Worm (Caenorhabditis elegans): ENCODE measurements around the gene pfd-4.
A peak's percentile ranks its signal among the peaks of the same experiment; 100 is the strongest.

Gene pfd-4

ce11 chrIV:11359769-11360168 is 44.8 kb downstream of the pfd-4 start, which contains the start of gene klp-12:
klp-12 (minus strand) TSS chrIV:11359869.
- TF ChIP-seq hmg-1.1 (GFP tag; IDR thresholded peaks at IDR 0.05) (no peak), ceh-20 (GFP tag; IDR thresholded peaks at IDR 0.05) (no peak), lin-15B (tag; optimal IDR thresholded peaks at IDR 0.05) (no peak), cey-2 (tag; optimal IDR thresholded peaks at IDR 0.05; ENCODE audit: borderline replicate concordance, insufficient read depth) (no peak), ceh-82 (tag; optimal IDR thresholded peaks at IDR 0.05) (no peak), pqm-1 (tag; optimal IDR thresholded peaks at IDR 0.05) (no peak), fos-1 (tag; optimal IDR thresholded peaks at IDR 0.05) (no peak), nhr-102 (tag; optimal IDR thresholded peaks at IDR 0.05) (no peak), dmd-6 (GFP tag; IDR thresholded peaks at IDR 0.05) (no peak), unc-62 (GFP tag; optimal IDR thresholded peaks at IDR 0.05 in 1 of 2) (no peak), unc-62 (tag; optimal IDR thresholded peaks at IDR 0.05) (no peak), lim-7 (GFP tag; IDR thresholded peaks at IDR 0.05) (no peak), nhr-42 (GFP tag; IDR thresholded peaks at IDR 0.05) (no peak), nhr-11 (tag; optimal IDR thresholded peaks at IDR 0.05) (no peak), nhr-111 (GFP tag; optimal IDR thresholded peaks at IDR 0.05) (no peak), dmd-8 (GFP tag; IDR thresholded peaks at IDR 0.05) (no peak), aly-2 (tag; optimal IDR thresholded peaks at IDR 0.05) (no peak)

DNA sequence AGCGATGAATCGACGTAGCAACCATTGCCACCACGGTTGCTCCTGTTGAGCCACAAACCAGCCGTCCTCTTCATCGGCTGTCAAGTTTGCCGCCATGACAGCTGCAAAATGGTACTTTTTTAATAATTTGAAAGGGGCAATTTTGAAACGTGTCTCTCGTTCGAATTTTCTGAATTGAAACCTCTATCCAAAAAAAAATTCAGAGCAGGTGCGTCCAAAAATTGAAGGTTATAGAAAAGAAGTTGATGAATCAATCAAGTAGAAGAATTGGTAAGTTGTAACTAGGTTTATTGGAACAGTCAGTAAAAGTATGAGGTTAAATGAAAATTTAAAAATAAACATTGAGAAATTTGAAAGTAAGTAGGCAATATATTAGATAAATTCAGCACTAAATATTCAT is 46.4 kb downstream of the pfd-4 start, which contains the start of gene T01G1.4:
Gene T01G1.4, minus strand, starts transcription at position 101 of the 400 bp plus-strand sequence.
- TF ChIP-seq Y5F2A.4 (GFP tag; optimal IDR thresholded peaks at IDR 0.05) (no peak), cey-2 (tag; optimal IDR thresholded peaks at IDR 0.05; ENCODE audit: borderline replicate concordance, insufficient read depth) (no peak), dmd-9 (GFP tag; IDR thresholded peaks at IDR 0.05) (no peak), dmd-6 (GFP tag; IDR thresholded peaks at IDR 0.05) (no peak), F37D6.2 (tag; optimal IDR thresholded peaks at IDR 0.05) (no peak), nhr-25 (tag; optimal IDR thresholded peaks at IDR 0.05; ENCODE audit: borderline replicate concordance, insufficient read depth) (no peak), nhr-48 (tag; optimal IDR thresholded peaks at IDR 0.05) (no peak), nhr-6 (tag; optimal IDR thresholded peaks at IDR 0.05) (no peak), hif-1 (tag; optimal IDR thresholded peaks at IDR 0.05) (no peak), daf-16 (GFP tag; optimal IDR thresholded peaks at IDR 0.05) (no peak), daf-16 (tag; optimal IDR thresholded peaks at IDR 0.05) (no peak), egl-43 (GFP tag; IDR thresholded peaks at IDR 0.05) (no peak), mdt-29 (GFP tag; IDR thresholded peaks at IDR 0.05) (no peak), nhr-10 (tag; optimal IDR thresholded peaks at IDR 0.05) (no peak), lim-7 (GFP tag; IDR thresholded peaks at IDR 0.05) (no peak), daf-12 (tag; optimal IDR thresholded peaks at IDR 0.05) (no peak), unc-62 (GFP tag; optimal IDR thresholded peaks at IDR 0.05 in 1 of 2) (no peak), unc-62 (tag; optimal IDR thresholded peaks at IDR 0.05) (no peak)

- TF ChIP-seq tag-97 (GFP tag; IDR thresholded peaks at IDR 0.05) (no peak), lsy-2 (tag; optimal IDR thresholded peaks at IDR 0.05) (peak in 1 of 2 experiments; percentile 38), mes-2 (tag; optimal IDR thresholded peaks at IDR 0.05; ENCODE audit: poor library complexity, severe bottlenecking) (peak; percentile 31), lin-13 (GFP tag; optimal IDR thresholded peaks at IDR 0.05) (no peak), hlh-11 (tag; optimal IDR thresholded peaks at IDR 0.05) (peak; percentile 63), unc-62 (GFP tag; optimal IDR thresholded peaks at IDR 0.05 in 1 of 2) (peak in 1 of 2 experiments; percentile 61), unc-62 (tag; optimal IDR thresholded peaks at IDR 0.05) (no peak), aha-1 (tag) (peak; percentile 53), hmg-1.1 (GFP tag; IDR thresholded peaks at IDR 0.05) (peak; percentile 76), nhr-76 (tag; optimal IDR thresholded peaks at IDR 0.05) (no peak), daf-16 (GFP tag; optimal IDR thresholded peaks at IDR 0.05) (no peak), daf-16 (tag; optimal IDR thresholded peaks at IDR 0.05) (peak; percentile 42), mxl-3 (GFP tag; optimal IDR thresholded peaks at IDR 0.05) (no peak), daf-12 (tag; optimal IDR thresholded peaks at IDR 0.05) (no peak), skn-1 (tag; optimal IDR thresholded peaks at IDR 0.05) (no peak), mxl-2 (GFP tag; conservative IDR thresholded peaks at IDR 0.05) (no peak), dve-1 (tag; optimal IDR thresholded peaks at IDR 0.05; ENCODE audit: insufficient read depth) (peak; percentile 58), mep-1 (tag; optimal IDR thresholded peaks at IDR 0.05) (peak; percentile 40)
Measured at ce11 chrIV:11363806-11364562, 49.0 kb downstream of the pfd-4 start.

All from whole organism, L4 larva.